Fruit fly (Drosophila melanogaster): ENCODE data around the gene mh.
A peak's percentile ranks its signal among the peaks of the same experiment; 100 is the strongest.

The mh gene

DNA sequence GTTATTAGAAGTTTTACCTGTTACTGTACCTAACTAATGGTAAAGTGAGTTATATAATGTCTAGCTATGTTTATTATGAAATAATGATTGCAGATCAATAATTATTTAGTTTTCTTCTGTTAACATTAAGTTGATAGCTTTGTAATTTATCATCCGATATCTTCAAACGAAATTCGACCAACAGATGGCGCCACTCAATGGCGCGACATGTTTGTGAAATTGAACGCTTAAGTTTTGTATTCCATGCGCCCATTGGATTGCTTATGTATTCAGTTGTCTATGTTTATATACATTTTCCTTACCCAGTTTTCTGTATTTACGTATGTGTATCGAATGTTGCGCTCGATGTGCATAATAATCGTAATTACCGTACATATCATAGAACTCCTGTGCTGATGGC lies 15.3 kb upstream of the mh start:
- TF ChIP-seq usp (GFP tag; optimal IDR thresholded peaks at IDR 0.05): no peak
- no peak for TF ChIP-seq Dll (optimal IDR thresholded peaks at IDR 0.05)
- no peak for TF ChIP-seq pan (optimal IDR thresholded peaks at IDR 0.05)
- TF ChIP-seq psq (optimal IDR thresholded peaks at IDR 0.05): no peak
- no peak for TF ChIP-seq EcR (GFP tag; optimal IDR thresholded peaks at IDR 0.05)
- no peak for TF ChIP-seq CG8478 (optimal IDR thresholded peaks at IDR 0.05)

DNA sequence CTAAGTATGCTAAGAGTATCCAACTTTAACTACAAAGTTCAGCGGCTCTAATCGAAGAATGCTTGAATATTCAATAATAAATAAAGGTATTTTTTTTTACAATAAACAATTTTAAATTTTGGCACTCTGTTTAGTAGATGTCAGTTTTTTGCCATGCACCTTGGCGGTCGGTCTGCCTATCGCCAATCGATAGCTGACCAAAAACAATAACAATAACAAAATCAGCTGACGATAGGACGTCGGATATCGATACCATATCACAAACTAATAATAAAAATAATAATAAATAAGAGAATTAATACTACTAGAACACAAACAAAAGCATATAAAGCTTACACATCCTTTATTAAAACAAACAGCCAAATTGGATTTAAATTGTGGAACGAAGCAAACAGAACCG lies 11.5 kb upstream of the mh start, which contains the start of gene Gmap:
Gmap (plus strand) TSS at position 241 of the 400 bp plus-strand sequence.
- no peak for TF ChIP-seq usp (GFP tag; optimal IDR thresholded peaks at IDR 0.05)
- TF ChIP-seq pan (optimal IDR thresholded peaks at IDR 0.05): no peak
- no peak for TF ChIP-seq psq (optimal IDR thresholded peaks at IDR 0.05)
- no peak for TF ChIP-seq EcR (GFP tag; optimal IDR thresholded peaks at IDR 0.05)
- TF ChIP-seq Dll (optimal IDR thresholded peaks at IDR 0.05): no peak
- TF ChIP-seq CG8478 (optimal IDR thresholded peaks at IDR 0.05): no peak

DNA sequence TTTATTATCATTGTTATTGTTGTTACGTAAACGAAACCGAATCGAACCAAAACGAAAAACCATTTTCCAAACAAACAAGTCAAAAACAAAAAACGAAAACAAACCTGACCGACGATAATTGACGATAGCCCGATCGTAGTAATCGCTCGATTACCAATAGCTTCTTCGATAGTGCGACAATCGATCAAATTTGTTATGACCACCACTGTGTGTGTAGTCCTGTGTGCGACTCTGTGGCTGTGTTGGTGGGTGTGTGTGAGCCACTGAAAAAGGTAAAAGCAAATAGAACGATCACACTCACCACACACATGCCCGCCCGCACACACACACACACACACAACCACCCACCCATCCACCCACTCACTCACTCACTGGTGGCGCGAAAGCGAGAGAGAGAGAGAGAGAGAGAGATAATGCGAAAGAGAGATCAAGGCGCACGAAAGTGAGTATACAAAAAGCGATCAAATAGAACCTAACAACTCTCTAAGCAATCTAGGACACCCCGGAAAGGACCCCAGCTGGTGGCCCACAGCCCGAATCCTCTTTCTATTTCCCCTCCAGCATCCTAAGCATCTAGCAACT lies 9.3 kb upstream of the mh start:
- TF ChIP-seq Dll (optimal IDR thresholded peaks at IDR 0.05) (no peak), psq (optimal IDR thresholded peaks at IDR 0.05) (no peak), CG8478 (optimal IDR thresholded peaks at IDR 0.05) (no peak), pan (optimal IDR thresholded peaks at IDR 0.05) (no peak), usp (GFP tag; optimal IDR thresholded peaks at IDR 0.05) (no peak), EcR (GFP tag; optimal IDR thresholded peaks at IDR 0.05) (no peak)

DNA sequence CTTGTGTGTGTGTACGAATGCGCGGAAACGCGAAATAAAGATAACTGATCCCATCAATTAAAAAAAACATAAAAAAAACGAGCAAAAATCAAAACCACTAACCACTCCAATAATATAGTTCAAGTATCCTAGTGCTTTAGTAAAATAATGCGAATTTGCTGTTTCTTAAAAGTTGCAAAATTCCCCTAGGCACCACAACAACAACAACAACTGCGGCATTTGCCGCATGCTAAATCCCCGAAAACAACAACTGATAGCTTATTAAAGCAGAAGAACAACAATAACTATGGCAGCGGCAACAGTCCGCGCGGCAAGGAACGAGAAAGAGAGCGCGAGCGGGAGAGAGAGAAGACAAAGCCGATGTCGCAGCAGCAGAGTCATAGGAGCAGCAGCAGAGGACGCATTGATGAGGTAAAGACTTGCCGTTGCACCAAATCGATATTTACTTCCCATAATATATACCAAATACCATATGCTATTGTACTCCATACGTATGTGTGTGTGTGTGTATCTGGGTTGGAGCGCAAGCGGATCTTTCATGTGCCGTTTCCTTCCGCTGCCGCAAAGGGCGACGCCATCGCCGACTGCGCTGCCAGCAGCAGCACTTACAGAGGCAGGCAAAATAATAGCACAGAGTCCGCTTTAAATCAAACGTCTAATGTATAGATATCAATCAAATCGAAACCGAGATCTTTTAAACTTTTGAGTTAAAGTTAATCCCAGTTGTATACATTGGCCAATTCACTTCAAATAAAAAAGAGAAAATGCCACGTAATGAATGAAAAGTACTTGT lies 8.0 kb upstream of the mh start:
- TF ChIP-seq Dll (optimal IDR thresholded peaks at IDR 0.05): peak; percentile 18
- no peak for TF ChIP-seq usp (GFP tag; optimal IDR thresholded peaks at IDR 0.05)

DNA sequence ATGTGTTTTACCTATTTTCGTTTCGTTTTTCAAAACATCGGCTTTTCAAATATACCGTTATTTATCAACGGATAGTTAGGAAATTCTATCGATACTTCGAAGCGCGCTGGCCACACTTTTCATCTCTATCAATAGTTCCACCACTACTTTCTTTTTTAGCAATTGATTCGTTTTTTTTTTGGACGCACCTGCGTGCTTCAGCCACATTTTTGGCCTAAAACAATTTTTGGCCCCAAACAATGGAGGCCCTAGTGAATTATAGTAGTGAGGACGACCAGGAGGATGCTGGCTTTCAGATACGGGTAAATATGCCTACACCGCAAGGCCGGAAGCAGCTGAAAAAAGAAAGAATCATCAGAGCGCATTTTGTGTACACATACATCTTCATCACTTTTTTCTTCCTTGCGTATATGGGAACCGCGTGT lies 7.0 kb upstream of the mh start, which contains the start of gene CG6340:
CG6340 (plus strand) TSS at position 139 of the 425 bp plus-strand sequence.
- TF ChIP-seq CG8478 (optimal IDR thresholded peaks at IDR 0.05): no peak
- TF ChIP-seq psq (optimal IDR thresholded peaks at IDR 0.05): no peak
- TF ChIP-seq usp (GFP tag; optimal IDR thresholded peaks at IDR 0.05): no peak
- TF ChIP-seq EcR (GFP tag; optimal IDR thresholded peaks at IDR 0.05): no peak
- TF ChIP-seq Dll (optimal IDR thresholded peaks at IDR 0.05): no peak
- TF ChIP-seq pan (optimal IDR thresholded peaks at IDR 0.05): no peak

DNA sequence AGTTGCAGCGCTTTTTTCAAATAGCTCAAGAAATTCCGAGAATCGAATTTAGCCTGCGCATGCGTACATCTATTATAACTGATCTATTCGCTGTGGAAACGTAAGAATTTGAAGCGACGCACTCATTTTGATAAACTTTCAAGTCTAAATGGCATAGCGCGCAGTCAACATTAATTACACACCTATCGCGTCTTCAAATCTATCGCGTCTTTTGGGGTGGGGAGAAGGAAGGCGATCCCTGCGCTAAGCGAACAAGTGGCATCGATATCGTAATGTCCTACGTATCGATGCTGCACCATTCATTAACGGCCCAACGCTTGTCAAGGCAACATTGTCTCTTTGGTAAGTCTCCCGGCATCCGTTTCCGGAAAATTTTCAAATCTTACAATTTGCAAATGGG lies 591 bp upstream of the mh start, which contains the start of gene CG6324:
CG6324 (plus strand) TSS at position 301 of the 400 bp plus-strand sequence.
- TF ChIP-seq CG8478 (optimal IDR thresholded peaks at IDR 0.05) (no peak), EcR (GFP tag; optimal IDR thresholded peaks at IDR 0.05) (no peak), Dll (optimal IDR thresholded peaks at IDR 0.05) (no peak), pan (optimal IDR thresholded peaks at IDR 0.05) (no peak), usp (GFP tag; optimal IDR thresholded peaks at IDR 0.05) (no peak), psq (optimal IDR thresholded peaks at IDR 0.05) (no peak)

DNA sequence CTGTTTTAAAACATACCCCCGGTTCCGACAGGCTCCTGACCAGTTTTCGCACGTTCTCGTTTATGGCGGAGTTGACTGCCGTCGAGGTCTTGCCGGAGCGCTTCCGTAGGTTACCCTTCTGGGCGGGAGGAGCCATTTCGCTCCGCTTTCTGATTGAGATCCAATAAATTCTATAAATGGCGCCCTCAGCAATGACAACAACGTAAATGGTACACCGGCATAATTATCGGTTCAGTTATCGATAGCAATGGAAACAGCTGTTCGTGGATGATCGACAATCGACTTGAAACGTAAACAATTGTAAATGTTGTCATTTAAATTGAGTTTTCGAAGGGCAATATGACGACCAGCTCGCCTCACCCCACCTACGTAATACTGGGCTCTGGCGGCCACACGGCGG lies 3.3 kb downstream of the mh start, which contains the start of the genes Grip128 and Alg14:
Grip128 (minus strand) TSS at position 216 of the 400 bp plus-strand sequence.
Alg14 (plus strand) TSS at position 261 of the 400 bp plus-strand sequence.
- TF ChIP-seq Dll (optimal IDR thresholded peaks at IDR 0.05) (no peak), EcR (GFP tag; optimal IDR thresholded peaks at IDR 0.05) (no peak), CG8478 (optimal IDR thresholded peaks at IDR 0.05) (no peak), usp (GFP tag; optimal IDR thresholded peaks at IDR 0.05) (no peak), psq (optimal IDR thresholded peaks at IDR 0.05) (no peak), pan (optimal IDR thresholded peaks at IDR 0.05) (no peak)

DNA sequence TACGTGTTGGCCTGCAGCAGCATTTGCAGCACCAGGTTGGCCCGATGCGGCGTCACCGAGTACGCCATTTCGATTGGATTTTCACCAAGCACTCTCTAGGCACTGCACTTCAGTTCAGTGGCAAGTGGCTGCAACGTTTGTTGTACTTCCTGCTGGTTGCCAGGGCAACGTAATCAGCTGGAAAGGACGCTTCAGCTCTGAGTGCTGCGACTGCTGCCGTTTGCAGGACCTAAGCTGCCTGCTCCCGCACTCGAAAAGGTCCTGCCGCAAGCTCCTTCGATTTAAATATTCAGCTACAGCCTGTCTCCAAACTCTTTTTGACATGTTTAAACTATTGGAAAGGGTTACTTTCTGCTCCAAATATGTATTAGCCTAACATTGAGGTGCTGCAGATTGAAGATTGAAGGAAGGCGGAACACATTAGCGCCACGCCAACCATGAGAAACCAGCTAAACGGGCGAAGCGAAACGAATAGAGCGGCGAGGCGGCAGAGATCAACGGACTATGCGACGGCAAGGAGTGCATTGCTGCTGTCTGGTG lies 7.7 kb downstream of the mh start, which contains the start of the genes CG15642 and CG15641:
CG15642 (minus strand) TSS at position 356 of the 540 bp plus-strand sequence.
CG15641 (plus strand) TSS at position 490 of the 540 bp plus-strand sequence.
- no peak for TF ChIP-seq EcR (GFP tag; optimal IDR thresholded peaks at IDR 0.05)
- TF ChIP-seq Dll (optimal IDR thresholded peaks at IDR 0.05): no peak
- no peak for TF ChIP-seq CG8478 (optimal IDR thresholded peaks at IDR 0.05)
- no peak for TF ChIP-seq usp (GFP tag; optimal IDR thresholded peaks at IDR 0.05)

DNA sequence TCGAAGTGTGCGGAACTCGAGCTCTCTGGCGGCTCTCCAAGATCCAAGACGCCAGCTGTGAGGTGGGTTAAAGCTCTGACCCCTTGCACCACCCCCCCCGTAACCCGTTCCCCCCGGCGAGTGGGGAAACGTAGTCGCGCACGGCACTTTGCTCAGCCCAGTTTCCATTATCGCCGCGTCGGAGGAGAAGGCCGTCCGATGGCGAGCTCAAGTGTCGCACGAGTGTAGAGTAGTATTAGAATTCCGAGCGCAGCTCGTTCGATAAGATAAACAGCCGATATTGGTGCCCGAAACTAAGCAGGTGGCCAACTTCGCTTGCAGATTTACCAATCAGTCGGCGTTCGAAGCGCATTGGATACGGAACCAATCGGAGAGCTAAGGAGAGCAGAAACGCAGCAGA lies 9.8 kb downstream of the mh start:
- TF ChIP-seq EcR (GFP tag; optimal IDR thresholded peaks at IDR 0.05) (no peak), CG8478 (optimal IDR thresholded peaks at IDR 0.05) (no peak), pan (optimal IDR thresholded peaks at IDR 0.05) (no peak), usp (GFP tag; optimal IDR thresholded peaks at IDR 0.05) (no peak), psq (optimal IDR thresholded peaks at IDR 0.05) (no peak), Dll (optimal IDR thresholded peaks at IDR 0.05) (no peak)

DNA sequence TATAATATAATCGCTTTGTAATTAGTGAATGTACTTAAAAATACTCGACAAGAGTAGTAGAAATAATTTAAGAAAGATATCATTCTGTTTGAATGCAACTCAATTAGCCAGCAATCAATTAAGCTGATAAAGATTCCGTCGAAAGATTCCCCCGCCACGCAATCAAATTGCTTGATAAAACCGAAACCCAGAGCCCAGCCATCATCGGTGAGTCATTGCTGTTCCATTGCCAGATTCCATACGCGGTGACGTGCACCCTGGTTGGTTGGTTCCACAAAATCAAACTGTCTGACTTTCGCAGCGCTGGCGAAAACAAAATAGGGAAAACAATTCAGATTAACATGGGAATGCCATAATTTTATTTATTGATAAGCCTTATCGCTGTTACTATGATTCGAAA lies 10.7 kb downstream of the mh start:
- TF ChIP-seq usp (GFP tag; optimal IDR thresholded peaks at IDR 0.05) (no peak), psq (optimal IDR thresholded peaks at IDR 0.05) (no peak), pan (optimal IDR thresholded peaks at IDR 0.05) (no peak), CG8478 (optimal IDR thresholded peaks at IDR 0.05) (no peak), EcR (GFP tag; optimal IDR thresholded peaks at IDR 0.05) (no peak)

DNA sequence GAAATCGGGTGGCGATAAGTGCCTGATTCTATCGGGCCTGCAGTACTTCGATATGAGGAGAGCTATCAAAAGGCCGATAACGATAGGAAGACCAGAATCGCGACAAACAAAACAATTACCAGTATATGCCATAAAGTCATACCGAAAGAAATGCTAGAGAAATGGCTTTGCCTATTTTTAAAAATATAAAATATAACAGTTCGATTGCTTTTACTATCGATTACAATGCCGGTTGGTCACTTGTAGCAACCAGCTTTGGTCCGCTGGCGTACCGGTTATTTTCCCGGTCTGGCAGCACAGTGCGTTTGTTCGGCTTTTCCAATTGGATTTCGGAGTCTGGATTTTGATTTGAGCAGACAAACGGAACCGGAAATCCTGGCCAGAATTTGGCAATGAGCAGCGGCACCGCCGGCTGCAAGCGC lies 12.8 kb downstream of the mh start, which contains the start of the genes shtd, CG6294 and CG6299:
shtd (minus strand) TSS at position 6 of the 422 bp plus-strand sequence.
CG6294 (plus strand) TSS at position 287 of the 422 bp plus-strand sequence.
CG6299 (plus strand) TSS at position 287 of the 422 bp plus-strand sequence.
- TF ChIP-seq EcR (GFP tag; optimal IDR thresholded peaks at IDR 0.05) (no peak), pan (optimal IDR thresholded peaks at IDR 0.05) (no peak)

DNA sequence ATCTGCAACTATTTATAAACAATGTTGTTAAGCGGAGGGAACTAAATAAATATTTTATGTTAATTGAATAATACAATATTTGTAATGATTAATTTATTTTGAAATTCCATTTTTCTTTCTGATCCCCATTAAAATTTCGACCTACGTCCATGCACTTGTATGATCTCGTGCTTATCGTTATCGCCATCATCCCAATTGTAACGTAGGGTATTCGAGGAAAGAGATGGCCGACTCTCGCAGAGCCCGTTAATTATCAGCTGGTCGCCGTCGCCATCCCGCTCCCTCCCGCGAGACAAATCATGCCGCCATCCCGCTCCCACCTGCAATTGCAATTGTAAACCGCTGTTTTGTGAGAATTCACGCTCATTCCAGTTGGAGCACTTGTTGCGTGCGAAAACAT lies 22.1 kb downstream of the mh start, which contains the start of gene CG11655:
CG11655 (plus strand) TSS at position 351 of the 400 bp plus-strand sequence.
- TF ChIP-seq EcR (GFP tag; optimal IDR thresholded peaks at IDR 0.05) (no peak), pan (optimal IDR thresholded peaks at IDR 0.05) (no peak), Dll (optimal IDR thresholded peaks at IDR 0.05) (no peak), usp (GFP tag; optimal IDR thresholded peaks at IDR 0.05) (no peak), CG8478 (optimal IDR thresholded peaks at IDR 0.05) (no peak), psq (optimal IDR thresholded peaks at IDR 0.05) (no peak)

All from whole organism.